Fruit fly (Drosophila melanogaster): ENCODE measurements around the gene CG10405.

dm6 chr3R:16441367-16441923 lies 12.8 kb upstream of the CG10405 start, which contains the start of gene ema:
- TF ChIP-seq psq (optimal IDR thresholded peaks at IDR 0.05) (no peak), Sin3A (optimal IDR thresholded peaks at IDR 0.05) (no peak), h (optimal IDR thresholded peaks at IDR 0.05) (no peak)

Measured in Kc167 (cell line).